Fruit fly (Drosophila melanogaster): Measurements from ENCODE around the gene Sp1.
A peak's percentile ranks its signal among the peaks of the same experiment; 100 is the strongest.

The Sp1 gene

DNA sequence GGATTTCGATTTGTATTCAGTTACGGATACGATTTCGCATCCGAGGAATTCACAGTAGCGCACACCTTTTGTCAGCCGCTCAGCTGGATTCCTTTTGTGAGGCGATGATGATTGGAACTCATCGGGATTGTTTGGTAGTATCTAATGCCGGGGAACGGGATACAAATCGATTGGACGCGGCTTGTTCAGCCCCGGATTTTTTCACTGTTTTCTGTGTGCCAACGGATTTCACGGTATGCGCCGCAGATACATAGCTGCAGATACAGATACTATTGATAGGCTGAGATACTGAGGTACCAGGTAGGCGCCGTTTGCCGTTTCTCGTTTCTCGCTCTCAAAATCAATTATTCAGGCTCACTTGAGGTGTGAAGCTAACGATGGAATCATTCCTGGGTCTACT is 2.1 kb downstream of the Sp1 start:
- TF ChIP-seq CTCF (optimal IDR thresholded peaks at IDR 0.05) (no peak), CG8478 (optimal IDR thresholded peaks at IDR 0.05) (no peak)

DNA sequence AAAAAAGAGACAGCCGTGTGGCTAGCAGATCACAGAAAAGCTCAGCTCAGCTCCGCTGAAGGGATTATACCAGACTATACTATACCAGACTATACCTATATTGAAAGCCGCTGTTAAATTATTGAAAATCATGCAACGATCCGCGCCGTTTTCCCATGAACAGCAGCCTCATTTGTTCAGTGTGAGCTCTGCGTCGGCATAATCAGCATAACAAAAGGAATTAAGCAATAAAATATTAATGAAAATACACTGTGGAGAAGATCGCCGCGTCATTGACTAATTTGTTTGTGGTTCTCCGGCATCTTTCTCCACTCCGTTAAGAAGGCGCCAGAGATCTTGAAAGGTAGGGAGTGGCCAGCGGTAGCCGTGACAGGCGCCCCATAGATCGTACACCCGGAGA is 3.7 kb downstream of the Sp1 start:
- TF ChIP-seq CTCF (optimal IDR thresholded peaks at IDR 0.05) (no peak), CG8478 (optimal IDR thresholded peaks at IDR 0.05) (no peak)

DNA sequence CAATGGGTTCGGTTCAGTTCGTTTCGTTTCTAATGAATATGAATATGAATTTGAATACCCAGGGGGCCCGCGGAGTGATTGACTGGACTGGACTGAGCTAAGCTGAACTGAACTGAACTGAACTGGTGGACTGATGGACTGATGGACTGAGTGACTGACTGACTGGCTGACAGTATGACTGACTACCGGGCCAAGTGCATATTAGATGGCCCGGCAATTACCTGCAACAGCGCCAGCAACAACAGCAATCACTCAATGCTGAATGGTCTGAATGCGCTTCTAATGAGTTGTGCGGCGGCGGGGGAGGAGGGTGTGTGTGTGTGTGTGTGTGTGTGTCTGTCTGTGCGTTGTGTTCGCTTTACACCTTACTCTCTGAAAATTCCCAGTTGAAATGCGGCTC is 5.4 kb downstream of the Sp1 start:
- no peak for TF ChIP-seq CG8478 (optimal IDR thresholded peaks at IDR 0.05)
- TF ChIP-seq CTCF (optimal IDR thresholded peaks at IDR 0.05), result no peak

DNA sequence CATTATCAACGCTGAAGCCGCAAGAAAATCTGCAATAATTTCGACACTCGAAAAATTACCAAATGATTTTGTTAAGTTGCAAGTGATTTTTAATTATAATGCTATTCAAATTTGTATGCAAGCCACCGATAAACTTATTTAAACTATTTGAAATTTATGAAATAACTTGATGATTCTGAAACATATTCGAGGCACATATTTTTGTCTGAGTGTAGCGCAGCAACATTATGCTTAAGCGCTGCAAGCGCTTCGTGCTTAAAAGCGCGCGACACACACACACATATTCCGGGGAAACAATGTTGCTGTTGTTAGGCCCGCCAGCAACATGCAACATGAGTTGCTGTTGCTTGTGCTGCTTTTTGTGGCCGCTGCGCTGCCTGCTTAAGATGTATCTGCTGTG is 9.1 kb downstream of the Sp1 start:
- TF ChIP-seq CTCF (optimal IDR thresholded peaks at IDR 0.05), result no peak
- no peak for TF ChIP-seq CG8478 (optimal IDR thresholded peaks at IDR 0.05)

- TF ChIP-seq CTCF (optimal IDR thresholded peaks at IDR 0.05) (no peak), CG8478 (optimal IDR thresholded peaks at IDR 0.05) (no peak)
These were observed 10.8 kb downstream of the Sp1 start for dm6 chrX:9740269-9740668.

dm6 chrX:9742084-9742483 is 12.6 kb downstream of the Sp1 start:
- TF ChIP-seq CTCF (optimal IDR thresholded peaks at IDR 0.05), result no peak
- TF ChIP-seq CG8478 (optimal IDR thresholded peaks at IDR 0.05), result no peak

DNA sequence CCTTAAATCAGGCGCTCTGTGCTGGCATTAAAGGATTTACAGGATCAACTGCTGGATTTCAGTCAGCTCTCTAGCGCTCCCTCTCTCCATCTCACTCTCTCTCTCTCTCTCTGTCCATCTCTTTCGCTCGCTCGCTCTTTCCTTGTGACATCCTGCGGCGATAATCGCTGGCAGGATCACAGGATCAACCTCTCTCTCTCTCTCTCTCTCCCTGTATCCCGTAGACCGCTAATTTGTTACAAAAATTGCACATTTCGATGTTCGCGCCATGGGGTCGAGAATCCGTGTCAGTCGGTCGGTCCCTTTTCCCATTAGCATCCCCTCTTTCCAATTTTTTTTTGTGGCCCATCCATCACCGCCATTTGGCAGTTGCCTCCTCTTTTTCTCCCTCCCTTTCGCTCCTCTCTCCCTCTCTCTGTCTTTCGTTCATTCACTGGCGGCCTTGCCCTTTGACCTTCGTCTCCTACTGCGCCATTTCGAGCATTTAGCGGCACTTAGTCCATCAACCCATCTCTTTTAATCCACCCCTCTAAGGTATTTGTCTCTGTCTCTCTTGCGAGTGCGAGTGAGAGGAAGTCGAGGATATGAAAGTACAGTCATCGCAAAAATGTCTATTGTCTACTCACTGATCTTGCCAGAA is 14.7 kb downstream of the Sp1 start:
- TF ChIP-seq CTCF (optimal IDR thresholded peaks at IDR 0.05) (no peak), CG8478 (optimal IDR thresholded peaks at IDR 0.05) (no peak)

- no peak for TF ChIP-seq CG8478 (optimal IDR thresholded peaks at IDR 0.05)
- TF ChIP-seq CTCF (optimal IDR thresholded peaks at IDR 0.05), result no peak
These were observed 15.3 kb downstream of the Sp1 start for dm6 chrX:9744674-9745246.

DNA sequence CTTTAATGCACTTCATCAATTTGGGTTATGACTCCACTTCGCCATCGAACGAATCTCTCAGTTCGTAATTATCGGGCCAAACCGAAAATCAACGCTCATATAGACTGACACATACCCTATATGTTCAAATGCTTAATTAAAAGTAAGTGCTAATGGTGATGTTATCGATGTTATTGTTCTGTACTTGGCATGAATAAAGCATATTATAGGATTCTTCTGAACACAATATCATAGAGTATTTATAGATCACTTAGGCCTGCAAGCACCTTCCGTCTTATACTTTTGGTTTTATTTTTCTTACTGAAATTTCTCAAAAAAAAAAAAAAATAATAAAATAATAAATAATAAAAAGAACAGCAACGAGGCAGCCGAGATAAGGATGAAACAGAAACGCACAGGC is 18.1 kb downstream of the Sp1 start:
- TF ChIP-seq CG8478 (optimal IDR thresholded peaks at IDR 0.05) (no peak), CTCF (optimal IDR thresholded peaks at IDR 0.05) (no peak)

- peak; percentile 70 to 72 for TF ChIP-seq CTCF (optimal IDR thresholded peaks at IDR 0.05)
- TF ChIP-seq CG8478 (optimal IDR thresholded peaks at IDR 0.05), result no peak
These were observed 19.8 kb downstream of the Sp1 start for dm6 chrX:9749279-9749678.

DNA sequence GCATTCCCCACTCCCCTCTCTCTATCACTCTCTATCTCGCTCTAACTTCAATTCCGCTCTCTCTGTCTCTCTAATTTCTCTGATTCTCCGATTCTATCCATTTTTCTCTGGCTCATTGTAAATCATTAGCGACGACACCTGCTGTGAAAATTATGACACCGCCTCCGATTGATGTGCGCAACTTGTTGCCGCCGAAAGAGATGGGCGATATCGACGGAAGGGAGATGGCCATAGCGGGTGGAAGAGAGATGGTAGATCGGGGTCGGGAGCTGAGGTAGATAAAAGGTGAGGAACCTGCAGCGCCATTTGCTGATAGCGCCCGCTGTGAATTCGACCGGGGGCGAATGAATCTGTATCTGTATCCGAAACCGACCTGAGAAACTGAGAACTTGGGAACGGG is 20.3 kb downstream of the Sp1 start:
- no peak for TF ChIP-seq CG8478 (optimal IDR thresholded peaks at IDR 0.05)
- no peak for TF ChIP-seq CTCF (optimal IDR thresholded peaks at IDR 0.05)

DNA sequence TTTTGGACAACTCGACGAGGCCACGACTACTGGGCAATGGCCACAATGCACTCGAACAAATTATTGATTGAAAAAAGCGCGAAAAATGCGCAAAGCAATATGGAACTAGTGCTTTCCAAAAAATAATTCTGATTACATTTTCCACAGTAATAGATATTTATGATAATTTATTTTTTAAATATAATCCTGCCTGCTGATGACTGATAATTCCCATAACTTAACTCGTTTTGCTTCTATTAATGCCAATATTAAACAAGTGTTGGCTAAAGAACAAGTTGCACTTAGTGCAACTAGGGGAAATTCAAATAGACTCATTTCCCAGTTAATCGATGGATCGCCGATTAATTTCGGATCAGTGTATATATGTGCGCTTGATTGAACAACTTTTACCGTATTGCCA is 22.0 kb downstream of the Sp1 start:
- TF ChIP-seq CG8478 (optimal IDR thresholded peaks at IDR 0.05), result no peak
- TF ChIP-seq CTCF (optimal IDR thresholded peaks at IDR 0.05), result no peak

DNA sequence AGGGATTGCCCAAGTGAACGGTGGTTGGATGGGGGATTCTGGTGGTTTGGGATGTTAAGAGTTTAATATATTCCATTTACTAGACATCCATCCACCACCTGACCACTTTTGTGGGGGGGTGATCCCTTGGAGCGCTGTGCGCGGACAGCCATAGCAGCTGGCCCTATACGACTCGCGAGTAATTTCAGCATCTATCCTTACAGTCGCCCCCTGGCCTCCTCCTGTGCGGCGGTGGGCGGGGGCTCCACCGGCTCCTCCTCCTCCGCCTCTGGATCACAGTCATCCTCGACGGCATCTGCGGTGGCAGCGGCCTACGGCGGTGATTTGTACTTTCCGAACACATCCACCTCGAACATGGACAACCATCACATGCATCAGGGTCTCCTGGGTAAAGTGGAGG is 23.9 kb downstream of the Sp1 start:
- no peak for TF ChIP-seq CTCF (optimal IDR thresholded peaks at IDR 0.05)

DNA sequence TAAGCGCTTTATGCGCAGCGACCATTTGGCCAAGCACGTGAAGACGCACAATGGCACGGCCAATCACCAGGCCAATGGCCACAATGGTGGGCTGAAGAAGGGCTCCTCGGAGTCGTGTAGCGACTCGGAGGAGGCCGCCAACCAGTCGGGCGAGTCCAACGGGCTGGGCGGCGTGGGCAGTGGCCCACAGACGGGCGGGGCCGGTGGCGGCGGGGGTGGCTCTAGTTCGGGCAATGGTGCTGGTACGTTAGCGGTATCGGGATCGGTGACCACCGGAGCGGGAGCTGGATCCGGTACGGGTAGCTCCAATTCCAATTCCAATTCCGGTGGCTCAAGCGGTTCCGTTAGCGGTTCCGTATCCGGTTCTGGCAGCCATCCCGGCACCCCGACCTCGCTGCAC is 25.0 kb downstream of the Sp1 start:
- TF ChIP-seq CTCF (optimal IDR thresholded peaks at IDR 0.05) (no peak), CG8478 (optimal IDR thresholded peaks at IDR 0.05) (no peak)

DNA sequence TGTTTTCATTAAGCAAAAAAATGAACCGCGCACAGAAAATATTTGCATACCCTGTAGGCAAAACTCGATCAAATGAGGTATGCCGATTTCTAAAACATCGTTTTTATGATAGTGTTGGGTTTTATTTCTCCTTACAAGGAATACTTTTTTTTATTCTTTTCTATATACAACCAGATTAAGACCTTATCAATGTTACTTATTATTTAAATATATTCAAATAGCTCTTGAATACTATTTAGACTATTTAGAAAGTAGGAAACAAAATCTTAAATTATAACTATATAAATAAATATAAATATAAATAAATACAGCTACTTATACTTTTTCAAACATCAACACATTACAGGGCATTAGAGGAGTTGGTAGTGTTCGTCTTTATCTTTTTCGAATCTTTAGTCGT is 28.5 kb downstream of the Sp1 start:
- TF ChIP-seq CG8478 (optimal IDR thresholded peaks at IDR 0.05) (no peak), CTCF (optimal IDR thresholded peaks at IDR 0.05) (no peak)

DNA sequence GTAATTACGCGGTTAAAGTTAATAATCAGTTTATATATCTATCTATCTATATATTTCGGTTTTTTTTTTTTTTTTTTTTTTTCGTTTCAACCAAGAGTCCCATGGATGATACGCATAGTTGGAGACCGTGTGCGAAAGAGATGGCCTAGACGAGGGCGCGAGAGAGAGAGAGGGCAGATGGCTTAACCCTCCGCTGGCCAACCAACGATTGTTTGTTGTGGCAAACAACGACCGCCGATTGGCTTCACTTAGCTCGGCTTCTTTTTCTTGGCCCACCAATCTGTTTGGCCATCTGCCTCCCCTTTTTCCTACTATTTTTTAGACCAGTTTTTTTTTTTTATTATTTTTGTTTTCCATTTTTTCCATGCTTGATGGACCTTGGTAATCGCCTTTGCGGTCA is 36.1 kb downstream of the Sp1 start:
- TF ChIP-seq CTCF (optimal IDR thresholded peaks at IDR 0.05) (no peak), CG8478 (optimal IDR thresholded peaks at IDR 0.05) (no peak)

DNA sequence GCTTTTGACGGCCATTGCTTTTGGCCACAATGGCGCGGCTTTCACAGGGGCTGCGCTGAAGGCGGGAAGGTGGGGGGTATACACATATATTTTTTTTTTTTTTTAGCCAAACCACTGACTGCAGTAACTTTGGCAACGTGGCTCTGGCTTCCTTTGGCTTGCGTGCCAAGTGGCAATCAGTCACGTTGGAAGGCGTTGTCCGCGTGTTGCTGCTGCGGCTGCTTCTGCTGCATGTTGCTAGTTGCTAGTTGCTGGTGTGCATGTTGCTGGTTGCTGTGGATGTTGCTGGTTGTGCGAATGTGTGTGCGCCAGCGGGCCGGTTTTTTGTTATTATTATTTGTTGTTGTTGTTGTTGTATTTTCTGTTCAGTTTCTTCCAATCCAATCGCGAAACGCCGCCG is 41.6 kb downstream of the Sp1 start:
- TF ChIP-seq CTCF (optimal IDR thresholded peaks at IDR 0.05) (no peak), CG8478 (optimal IDR thresholded peaks at IDR 0.05) (no peak)

Data from S2 (cell line).